Worm (Caenorhabditis elegans) whole organism, L4 larva: Measurements from ENCODE around the gene C48D1.1.

Source experiments
- F37D6.2 ChIP-seq: sonication (generic microtip); optimal IDR thresholded peaks from 2 replicates; lab custom pipeline; 2016; ENCODE audit warnings: mild to moderate bottlenecking, missing genetic modification characterization, missing compliant biosample characterization
- F44E2.7 ChIP-seq: fragments of 200-800 bp; sonication (Bioruptor generic); IDR thresholded peaks from 2 replicates; pipeline ENCODE4 v2.1.2; 2022; ENCODE audit warnings: missing genetic modification characterization, missing compliant biosample characterization
- Y75B8A.6 ChIP-seq: fragments of 200-800 bp; sonication (Bioruptor generic); IDR thresholded peaks from 2 replicates; pipeline ENCODE4 v1.3.6; 2022; ENCODE audit warnings: missing genetic modification reagents, missing genetic modification characterization, missing compliant biosample characterization
- ZK546.5 ChIP-seq, 2 experiments: sonication (generic microtip); optimal IDR thresholded peaks; 2 replicates each; lab custom pipeline; 2017; ENCODE audit warnings: missing biosample characterization in 2 of 2, missing genetic modification characterization in 2 of 2
- ama-1 ChIP-seq: fragments of 150-350 bp; optimal IDR thresholded peaks from 2 replicates; lab custom pipeline; 2014; ENCODE audit warnings: inconsistent platforms, mixed read lengths
- arid-1 ChIP-seq: fragments of 200-800 bp; sonication (Bioruptor generic); conservative IDR thresholded peaks from 2 replicates; pipeline ENCODE4 v1.3.6; 2022; ENCODE audit warnings: missing genetic modification reagents, missing genetic modification characterization, missing compliant biosample characterization
- attf-4 ChIP-seq: sonication (generic microtip); optimal IDR thresholded peaks from 3 replicates; lab custom pipeline; 2017; ENCODE audit warnings: missing biosample characterization, missing genetic modification characterization
- ceh-20 ChIP-seq: fragments of 200-800 bp; sonication (Bioruptor generic); IDR thresholded peaks from 2 replicates; pipeline ENCODE4 v1.3.6; 2022; ENCODE audit warnings: missing genetic modification reagents, missing genetic modification characterization, missing compliant biosample characterization
- ceh-32 ChIP-seq: sonication (generic microtip); optimal IDR thresholded peaks from 2 replicates; lab custom pipeline; 2016; ENCODE audit warnings: mild to moderate bottlenecking, missing genetic modification characterization, missing compliant biosample characterization; ENCODE audit not compliant: poor library complexity
- ces-1 ChIP-seq: fragments of 150-350 bp; sonication (generic microtip); optimal IDR thresholded peaks from 4 replicates; lab custom pipeline; 2014; ENCODE audit warnings: missing biosample characterization, missing genetic modification reagents, missing genetic modification characterization
- daf-16 ChIP-seq, 3 experiments: sonication (generic microtip); optimal IDR thresholded peaks; 2 replicates each; lab custom pipeline; 2016 to 2017; ENCODE audit warnings: missing genetic modification characterization in 3 of 3, missing genetic modification reagents in 3 of 3, mild to moderate bottlenecking in 2 of 3, missing compliant biosample characterization in 2 of 3, missing biosample characterization in 1 of 3, moderate library complexity in 1 of 3
- dmd-6 ChIP-seq: fragments of 200-800 bp; sonication (Bioruptor generic); IDR thresholded peaks from 2 replicates; pipeline ENCODE4 v1.3.6; 2022; ENCODE audit warnings: missing genetic modification reagents, missing genetic modification characterization, missing compliant biosample characterization
- dmd-8 ChIP-seq: fragments of 200-800 bp; sonication (Bioruptor generic); IDR thresholded peaks from 2 replicates; pipeline ENCODE4 v1.3.6; 2022; ENCODE audit warnings: missing genetic modification characterization, missing compliant biosample characterization
- dpl-1 ChIP-seq: fragments of 150-350 bp; optimal IDR thresholded peaks from 2 replicates; lab custom pipeline; 2014; ENCODE audit warnings: missing biosample characterization, missing genetic modification reagents, missing genetic modification characterization
- duxl-1 ChIP-seq: sonication (generic microtip); optimal IDR thresholded peaks from 2 replicates; lab custom pipeline; 2016; ENCODE audit warnings: mild to moderate bottlenecking, missing genetic modification characterization, moderate library complexity, missing compliant biosample characterization; ENCODE audit not compliant: poor library complexity
- fos-1 ChIP-seq: fragments of 150-350 bp; optimal IDR thresholded peaks from 2 replicates; lab custom pipeline; 2014; ENCODE audit warnings: missing biosample characterization, missing genetic modification characterization
- hlh-11 ChIP-seq: fragments of 200-800 bp; sonication (Bioruptor generic); optimal IDR thresholded peaks from 2 replicates; lab custom pipeline; 2018; ENCODE audit warnings: mild to moderate bottlenecking, missing genetic modification characterization, missing compliant biosample characterization
- hlh-30 ChIP-seq: sonication (generic microtip); optimal IDR thresholded peaks from 2 replicates; lab custom pipeline; 2017; ENCODE audit warnings: antibody characterized with exemption, mild to moderate bottlenecking, missing genetic modification characterization, missing compliant biosample characterization; ENCODE audit not compliant: insufficient read depth
- hmg-1.1 ChIP-seq: fragments of 200-800 bp; sonication (Bioruptor generic); IDR thresholded peaks from 2 replicates; pipeline ENCODE4 v1.3.6; 2022; ENCODE audit warnings: missing genetic modification reagents, missing genetic modification characterization, missing compliant biosample characterization
- jun-1 ChIP-seq: fragments of 150-350 bp; optimal IDR thresholded peaks from 2 replicates; lab custom pipeline; 2014; ENCODE audit warnings: missing biosample characterization, missing genetic modification reagents, missing genetic modification characterization
- lin-15B ChIP-seq: fragments of 150-350 bp; sonication (generic microtip); optimal IDR thresholded peaks from 3 replicates; lab custom pipeline; 2014; ENCODE audit warnings: missing biosample characterization, missing genetic modification characterization
- lin-38 ChIP-seq: fragments of 200-800 bp; sonication (Bioruptor generic); IDR thresholded peaks from 2 replicates; pipeline ENCODE4 v1.3.6; 2022; ENCODE audit warnings: missing genetic modification reagents, missing genetic modification characterization, missing compliant biosample characterization
- lin-39 ChIP-seq: fragments of 150-350 bp; optimal IDR thresholded peaks from 2 replicates; lab custom pipeline; 2014; ENCODE audit warnings: missing biosample characterization, missing genetic modification reagents, missing genetic modification characterization
- lsy-2 ChIP-seq, 2 experiments: fragments of 150-350 bp in 1 of 2; sonication (generic microtip) in 1 of 2; optimal IDR thresholded peaks; 2 replicates each; lab custom pipeline; 2014 to 2017; ENCODE audit warnings: missing biosample characterization in 2 of 2, missing genetic modification characterization in 2 of 2
- mes-2 ChIP-seq: sonication (generic microtip); optimal IDR thresholded peaks from 2 replicates; lab custom pipeline; 2016; ENCODE audit warnings: missing genotype, mild to moderate bottlenecking, missing genetic modification characterization, missing compliant biosample characterization; ENCODE audit not compliant: poor library complexity, severe bottlenecking
- nhr-11 ChIP-seq: fragments of 150-350 bp; optimal IDR thresholded peaks from 2 replicates; lab custom pipeline; 2014; ENCODE audit warnings: missing biosample characterization, missing genetic modification characterization
- nhr-111 ChIP-seq: fragments of 200-800 bp; sonication (Bioruptor generic); optimal IDR thresholded peaks from 2 replicates; lab custom pipeline; 2018; ENCODE audit warnings: mild to moderate bottlenecking, missing genetic modification characterization, missing compliant biosample characterization
- nhr-25 ChIP-seq: sonication (generic microtip); optimal IDR thresholded peaks from 2 replicates; lab custom pipeline; 2017; ENCODE audit warnings: missing genetic modification characterization, mild to moderate bottlenecking, missing compliant biosample characterization, antibody characterized with exemption, moderate library complexity, borderline replicate concordance; ENCODE audit not compliant: insufficient read depth
- nhr-28 ChIP-seq: fragments of 150-350 bp; optimal IDR thresholded peaks from 2 replicates; lab custom pipeline; 2014; ENCODE audit warnings: missing biosample characterization, missing genetic modification characterization
- nhr-6 ChIP-seq: fragments of 150-350 bp; optimal IDR thresholded peaks from 2 replicates; lab custom pipeline; 2014; ENCODE audit warnings: missing biosample characterization, missing genetic modification characterization
- php-3 ChIP-seq: fragments of 200-800 bp; sonication (Bioruptor generic); IDR thresholded peaks from 2 replicates; pipeline ENCODE4 v1.3.6; 2022; ENCODE audit warnings: missing genetic modification reagents, missing genetic modification characterization, missing compliant biosample characterization
- skn-1 ChIP-seq: fragments of 150-350 bp; optimal IDR thresholded peaks from 2 replicates; lab custom pipeline; 2014; ENCODE audit warnings: missing biosample characterization, missing genetic modification characterization
- spr-1 ChIP-seq: sonication (generic microtip); optimal IDR thresholded peaks from 2 replicates; lab custom pipeline; 2016; ENCODE audit warnings: mild to moderate bottlenecking, missing genetic modification characterization, missing compliant biosample characterization
- tag-97 ChIP-seq: fragments of 200-800 bp; sonication (Bioruptor generic); IDR thresholded peaks from 2 replicates; pipeline ENCODE4 v1.3.6; 2022; ENCODE audit warnings: missing genetic modification characterization, missing compliant biosample characterization
- tra-1 ChIP-seq: fragments of 200-800 bp; sonication (Bioruptor generic); IDR thresholded peaks from 2 replicates; pipeline ENCODE4 v1.3.6; 2022; ENCODE audit warnings: missing genetic modification reagents, missing genetic modification characterization, missing compliant biosample characterization
- unc-39 ChIP-seq: sonication (generic microtip); optimal IDR thresholded peaks from 2 replicates; lab custom pipeline; 2017; ENCODE audit warnings: missing biosample characterization, missing genetic modification characterization
- unc-62 ChIP-seq, 3 experiments: fragments of 150-350 bp in 1 of 3; sonication (generic microtip); optimal IDR thresholded peaks in 2 of 3; peaks in 1 of 3; 1 replicate in 1 of 3; 2 replicates in 2 of 3; lab custom pipeline; 2014 to 2017; ENCODE audit warnings: missing biosample characterization in 3 of 3, missing genetic modification characterization in 3 of 3, missing genetic modification reagents in 3 of 3, missing genotype in 1 of 3
- ztf-7 ChIP-seq: fragments of 150-350 bp; optimal IDR thresholded peaks from 2 replicates; lab custom pipeline; 2014; ENCODE audit warnings: missing biosample characterization, missing genetic modification characterization

The C48D1.1 gene

DNA sequence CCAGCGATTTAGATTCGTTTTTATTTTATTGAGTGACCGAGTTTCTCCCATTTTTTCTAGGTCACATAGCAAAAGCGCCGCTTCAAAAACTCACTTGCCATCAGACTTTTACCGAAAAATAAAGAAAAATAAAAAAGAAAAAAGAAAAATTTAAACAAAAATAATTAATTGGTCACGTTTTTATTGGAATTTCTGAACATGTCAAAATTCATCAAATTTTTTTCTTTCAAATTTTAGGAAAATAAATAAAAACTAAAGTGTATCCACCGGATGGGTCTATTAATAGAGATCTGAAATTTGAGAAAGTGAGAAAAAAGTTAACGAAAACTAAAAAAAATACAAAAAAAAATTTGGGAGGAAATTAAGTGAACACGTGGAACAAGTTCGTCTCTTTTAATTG lies 12.4 kb upstream of the C48D1.1 start, which contains the start of gene C48D1.9 (continued):
- TF ChIP-seq lsy-2 (tag; optimal IDR thresholded peaks at IDR 0.05; lab: Kevin White, UChicago) (no peak), ceh-32 (tag; lab: Kevin White, UChicago) (no peak)

DNA sequence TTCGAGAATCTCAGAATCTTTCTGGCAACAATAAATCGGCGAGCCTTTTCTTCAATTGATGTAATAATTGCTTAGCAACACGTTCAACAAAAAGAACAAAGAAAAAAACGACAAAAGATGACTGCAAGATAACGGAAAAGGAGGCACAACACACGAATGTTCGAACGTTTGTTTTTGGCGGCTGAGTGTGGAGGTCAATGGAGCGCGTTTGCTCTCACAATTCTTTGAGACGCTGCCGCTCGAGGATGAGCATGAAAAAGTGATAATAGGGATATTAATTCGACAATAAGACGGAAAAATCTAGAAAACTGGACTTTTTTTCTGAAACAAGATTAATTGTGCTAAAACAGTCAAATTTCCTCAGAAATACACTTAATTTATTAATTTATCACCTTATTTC lies 8.7 kb upstream of the C48D1.1 start:
- peak; percentile 57 for TF ChIP-seq mes-2
- TF ChIP-seq dmd-6 = no peak
- TF ChIP-seq lin-38 = peak; percentile 78
- peak in 1 of 2 experiments; percentile 20 for TF ChIP-seq lsy-2 (tag; optimal IDR thresholded peaks at IDR 0.05; lab: Kevin White, UChicago)
- TF ChIP-seq dpl-1 = peak; percentile 58
- TF ChIP-seq nhr-28 (tag; lab: Kevin White, UChicago) = peak; percentile 7
- no peak for TF ChIP-seq ces-1 (GFP tag; lab: Kevin White, UChicago)
- TF ChIP-seq ztf-7 (tag; lab: Kevin White, UChicago) = no peak
- peak; percentile 28 for TF ChIP-seq nhr-6
- TF ChIP-seq nhr-111 (GFP tag; lab: Kevin White, UChicago) = no peak
- TF ChIP-seq hlh-30 = peak; percentile 21

DNA sequence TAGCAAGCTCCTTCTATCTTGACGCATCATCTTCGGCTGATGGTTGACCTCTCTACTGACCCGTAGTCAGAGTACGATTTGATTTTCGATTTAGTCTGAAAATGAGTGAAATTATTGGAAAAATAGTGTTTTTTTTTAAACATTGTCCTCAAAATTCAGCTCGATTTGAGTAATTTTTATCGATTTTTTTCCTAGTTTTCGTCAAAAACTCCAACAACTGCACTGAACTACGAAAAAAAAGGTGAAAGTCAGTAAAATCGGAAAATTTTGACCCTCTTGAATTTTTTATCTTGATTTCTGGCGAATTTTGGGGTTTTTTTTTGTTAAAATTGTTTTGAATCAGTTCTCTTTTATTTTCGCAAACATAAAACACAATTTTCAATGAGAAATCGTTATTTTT lies 6.9 kb upstream of the C48D1.1 start, which contains the start of gene ced-3:
TSS of gene ced-3 (minus strand) at position 101 of the 400 bp plus-strand sequence.
- no peak for TF ChIP-seq mes-2
- no peak for TF ChIP-seq lin-39 (tag; lab: Kevin White, UChicago)
- no peak for TF ChIP-seq php-3
- no peak for TF ChIP-seq skn-1 (tag; lab: Kevin White, UChicago)
- no peak for TF ChIP-seq spr-1
- no peak for TF ChIP-seq ceh-20
- no peak for TF ChIP-seq duxl-1 (tag; lab: Kevin White, UChicago)
- no peak for TF ChIP-seq daf-16 (GFP tag; optimal IDR thresholded peaks at IDR 0.05; lab: Kevin White, UChicago)
- no peak for TF ChIP-seq daf-16 (tag; optimal IDR thresholded peaks at IDR 0.05; lab: Kevin White, UChicago)
- TF ChIP-seq lin-15B (tag; lab: Kevin White, UChicago) = no peak
- no peak for TF ChIP-seq tag-97 (GFP tag; lab: Robert Waterston, UW)
- no peak for TF ChIP-seq dmd-6
- TF ChIP-seq ZK546.5 (tag; optimal IDR thresholded peaks at IDR 0.05; lab: Kevin White, UChicago) = no peak
- TF ChIP-seq arid-1 (GFP tag; lab: Robert Waterston, UW) = no peak
- TF ChIP-seq ama-1 (lab: Kevin White, UChicago) = no peak
- no peak for TF ChIP-seq nhr-11 (tag; lab: Kevin White, UChicago)
- no peak for TF ChIP-seq hlh-11
- TF ChIP-seq unc-62 (GFP tag; optimal IDR thresholded peaks at IDR 0.05 in 1 of 2; lab: Kevin White, UChicago) = no peak
- no peak for TF ChIP-seq unc-62 (tag; optimal IDR thresholded peaks at IDR 0.05; lab: Kevin White, UChicago)

ce11 chrIV:13193239-13193638 lies 3.9 kb downstream of the C48D1.1 start, which contains the start of gene F58D2.5:
F58D2.5 (minus strand) TSS chrIV:13193339.
- no peak for TF ChIP-seq Y75B8A.6
- no peak for TF ChIP-seq arid-1 (GFP tag; lab: Robert Waterston, UW)
- no peak for TF ChIP-seq dmd-8
- no peak for TF ChIP-seq nhr-6
- no peak for TF ChIP-seq jun-1
- no peak for TF ChIP-seq F37D6.2
- TF ChIP-seq fos-1 = no peak
- no peak for TF ChIP-seq nhr-25 (tag; lab: Kevin White, UChicago)
- TF ChIP-seq hlh-11 = no peak
- TF ChIP-seq unc-39 (tag; lab: Kevin White, UChicago) = no peak
- no peak for TF ChIP-seq hmg-1.1 (GFP tag; lab: Robert Waterston, UW)
- no peak for TF ChIP-seq attf-4 (tag; lab: Kevin White, UChicago)
- TF ChIP-seq lin-15B (tag; lab: Kevin White, UChicago) = no peak
- no peak for TF ChIP-seq tra-1 (GFP tag; lab: Robert Waterston, UW)
- TF ChIP-seq F44E2.7 = no peak
